Worm (Caenorhabditis elegans): Measurements from ENCODE around the gene W01A11.7.

DNA sequence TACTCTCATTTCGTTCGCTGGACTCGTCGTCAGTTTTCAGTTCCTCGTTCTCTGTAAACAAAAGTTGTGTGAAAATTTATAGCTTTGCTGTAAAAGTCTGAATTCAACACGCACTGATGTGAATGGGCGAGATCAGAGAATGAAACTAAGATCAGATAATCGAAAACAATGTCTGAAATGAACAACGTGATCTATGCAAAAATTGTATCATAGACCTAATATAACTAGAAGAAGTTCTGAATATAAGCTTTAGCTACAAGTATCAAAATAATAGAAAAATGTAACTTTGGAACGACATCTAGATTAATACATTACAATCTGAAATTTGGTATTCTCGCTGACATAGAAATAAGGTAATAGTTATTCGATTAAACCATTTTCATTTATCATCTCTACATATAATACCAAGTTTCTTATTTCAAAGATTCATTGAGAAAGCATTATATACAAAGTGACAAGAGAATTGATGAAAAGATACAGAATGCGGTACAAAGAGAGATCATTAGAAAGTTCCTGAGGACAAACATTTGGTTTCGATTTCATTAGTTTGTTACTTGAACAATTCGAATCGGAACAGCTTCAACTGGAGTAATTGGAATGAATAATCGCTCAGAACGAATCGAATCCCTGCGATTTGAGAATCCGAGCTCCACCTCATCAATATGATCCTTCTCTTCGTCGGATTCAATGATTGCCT lies 910 bp downstream of the W01A11.7 start, which contains the start of gene moc-2:
- no peak for TF ChIP-seq unc-62 (GFP tag; optimal IDR thresholded peaks at IDR 0.05)
- TF ChIP-seq nhr-237 (tag; optimal IDR thresholded peaks at IDR 0.05): no peak
- TF ChIP-seq nhr-28 (tag; optimal IDR thresholded peaks at IDR 0.05): no peak
- TF ChIP-seq flh-1 (GFP tag; optimal IDR thresholded peaks at IDR 0.05): no peak
- TF ChIP-seq elt-1 (tag; optimal IDR thresholded peaks at IDR 0.05; ENCODE audit: borderline replicate concordance, insufficient read depth): no peak
- TF ChIP-seq blmp-1 (tag; optimal IDR thresholded peaks at IDR 0.05): no peak
